Worm (Caenorhabditis elegans) whole organism, L4 larva: ENCODE measurements around the gene F55D1.1.

Experiments
- F10B5.3 ChIP-seq: sonication (generic microtip); optimal IDR thresholded peaks from 2 replicates; lab custom pipeline; 2016; ENCODE audit warnings: mild to moderate bottlenecking, missing genetic modification characterization, missing compliant biosample characterization
- F44E2.7 ChIP-seq: fragments of 200-800 bp; sonication (Bioruptor generic); IDR thresholded peaks from 2 replicates; pipeline ENCODE4 v2.1.2; 2022; ENCODE audit warnings: missing genetic modification characterization, missing compliant biosample characterization
- R02D3.7 ChIP-seq: fragments of 150-350 bp; sonication (generic microtip); optimal IDR thresholded peaks from 3 replicates; lab custom pipeline; 2014; ENCODE audit warnings: missing biosample characterization, missing genetic modification characterization
- Y105C5A.15 ChIP-seq: fragments of 200-800 bp; sonication (Bioruptor generic); IDR thresholded peaks from 2 replicates; pipeline ENCODE4 v1.3.6; 2022; ENCODE audit warnings: missing genetic modification characterization, missing compliant biosample characterization
- Y5F2A.4 ChIP-seq: fragments of 200-800 bp; sonication (Bioruptor generic); optimal IDR thresholded peaks from 2 replicates; lab custom pipeline; 2018; ENCODE audit warnings: mild to moderate bottlenecking, missing genetic modification characterization, missing compliant biosample characterization
- Y75B8A.6 ChIP-seq: fragments of 200-800 bp; sonication (Bioruptor generic); IDR thresholded peaks from 2 replicates; pipeline ENCODE4 v1.3.6; 2022; ENCODE audit warnings: missing genetic modification reagents, missing genetic modification characterization, missing compliant biosample characterization
- ZK337.2 ChIP-seq: fragments of 200-800 bp; sonication (Bioruptor generic); IDR thresholded peaks from 2 replicates; pipeline ENCODE4 v1.3.6; 2022; ENCODE audit warnings: missing genetic modification reagents, missing genetic modification characterization, missing compliant biosample characterization
- aha-1 ChIP-seq: fragments of 150-350 bp; peaks from one replicate; lab custom pipeline; 2014; ENCODE audit warnings: missing biosample characterization, missing genetic modification characterization
- aly-2 ChIP-seq: sonication (generic microtip); optimal IDR thresholded peaks from 2 replicates; lab custom pipeline; 2018; ENCODE audit warnings: missing biosample characterization, missing genetic modification characterization
- arid-1 ChIP-seq: fragments of 200-800 bp; sonication (Bioruptor generic); conservative IDR thresholded peaks from 2 replicates; pipeline ENCODE4 v1.3.6; 2022; ENCODE audit warnings: missing genetic modification reagents, missing genetic modification characterization, missing compliant biosample characterization
- attf-4 ChIP-seq: sonication (generic microtip); optimal IDR thresholded peaks from 3 replicates; lab custom pipeline; 2017; ENCODE audit warnings: missing biosample characterization, missing genetic modification characterization
- daf-16 ChIP-seq, 3 experiments: sonication (generic microtip); optimal IDR thresholded peaks; 2 replicates each; lab custom pipeline; 2016 to 2017; ENCODE audit warnings: missing genetic modification characterization in 3 of 3, missing genetic modification reagents in 3 of 3, mild to moderate bottlenecking in 2 of 3, missing compliant biosample characterization in 2 of 3, missing biosample characterization in 1 of 3, moderate library complexity in 1 of 3
- daf-8 ChIP-seq: fragments of 200-800 bp; sonication (Bioruptor generic); IDR thresholded peaks from 2 replicates; pipeline ENCODE4 v1.3.6; 2022; ENCODE audit warnings: missing genetic modification characterization, missing compliant biosample characterization
- dve-1 ChIP-seq: sonication (generic microtip); optimal IDR thresholded peaks from 2 replicates; lab custom pipeline; 2017; ENCODE audit warnings: antibody characterized with exemption, mild to moderate bottlenecking, missing genetic modification characterization, missing compliant biosample characterization; ENCODE audit not compliant: insufficient read depth
- egl-27 ChIP-seq: sonication (generic microtip); optimal IDR thresholded peaks from 3 replicates; lab custom pipeline; 2017; ENCODE audit warnings: missing biosample characterization, missing genetic modification reagents, missing genetic modification characterization
- hif-1 ChIP-seq, 2 experiments: sonication (generic microtip); optimal IDR thresholded peaks; 2 replicates each; lab custom pipeline; 2016 to 2017; ENCODE audit warnings: missing compliant biosample characterization in 2 of 2, missing genetic modification characterization in 2 of 2, missing genetic modification reagents in 2 of 2, missing genotype in 2 of 2, mild to moderate bottlenecking in 1 of 2
- hlh-30 ChIP-seq: sonication (generic microtip); optimal IDR thresholded peaks from 2 replicates; lab custom pipeline; 2017; ENCODE audit warnings: antibody characterized with exemption, mild to moderate bottlenecking, missing genetic modification characterization, missing compliant biosample characterization; ENCODE audit not compliant: insufficient read depth
- hmg-1.1 ChIP-seq: fragments of 200-800 bp; sonication (Bioruptor generic); IDR thresholded peaks from 2 replicates; pipeline ENCODE4 v1.3.6; 2022; ENCODE audit warnings: missing genetic modification reagents, missing genetic modification characterization, missing compliant biosample characterization
- lim-7 ChIP-seq: fragments of 200-800 bp; sonication (Bioruptor generic); IDR thresholded peaks from 2 replicates; pipeline ENCODE4 v1.3.6; 2022; ENCODE audit warnings: missing genetic modification characterization, missing compliant biosample characterization
- lir-3 ChIP-seq: sonication (generic microtip); optimal IDR thresholded peaks from 2 replicates; lab custom pipeline; 2016; ENCODE audit warnings: mild to moderate bottlenecking, missing genetic modification characterization, missing compliant biosample characterization
- madf-5 ChIP-seq, 2 experiments: fragments of 200-800 bp; sonication (Bioruptor generic); IDR thresholded peaks; 2 replicates each; pipeline ENCODE4 v1.3.6; 2022; ENCODE audit warnings: missing compliant biosample characterization in 2 of 2, missing genetic modification characterization in 2 of 2
- madf-9 ChIP-seq: fragments of 200-800 bp; sonication (Bioruptor generic); conservative IDR thresholded peaks from 2 replicates; pipeline ENCODE4 v1.3.6; 2022; ENCODE audit warnings: missing genetic modification reagents, missing genetic modification characterization, missing compliant biosample characterization
- mep-1 ChIP-seq: fragments of 150-350 bp; sonication (generic microtip); optimal IDR thresholded peaks from 3 replicates; lab custom pipeline; 2014; ENCODE audit warnings: missing biosample characterization, missing genetic modification characterization
- mxl-3 ChIP-seq: fragments of 200-800 bp; sonication (Bioruptor generic); optimal IDR thresholded peaks from 2 replicates; lab custom pipeline; 2018; ENCODE audit warnings: mild to moderate bottlenecking, missing genetic modification characterization, missing compliant biosample characterization
- nhr-10 ChIP-seq: fragments of 150-350 bp; optimal IDR thresholded peaks from 2 replicates; lab custom pipeline; 2014; ENCODE audit warnings: missing biosample characterization, missing genetic modification characterization
- nhr-11 ChIP-seq: fragments of 150-350 bp; optimal IDR thresholded peaks from 2 replicates; lab custom pipeline; 2014; ENCODE audit warnings: missing biosample characterization, missing genetic modification characterization
- nhr-111 ChIP-seq: fragments of 200-800 bp; sonication (Bioruptor generic); optimal IDR thresholded peaks from 2 replicates; lab custom pipeline; 2018; ENCODE audit warnings: mild to moderate bottlenecking, missing genetic modification characterization, missing compliant biosample characterization
- nhr-41 ChIP-seq: fragments of 200-800 bp; sonication (Bioruptor generic); IDR thresholded peaks from 2 replicates; pipeline ENCODE4 v1.3.6; 2022; ENCODE audit warnings: missing genetic modification reagents, missing genetic modification characterization, missing compliant biosample characterization
- nhr-42 ChIP-seq: fragments of 200-800 bp; sonication (Bioruptor generic); IDR thresholded peaks from 2 replicates; pipeline ENCODE4 v1.3.6; 2022; ENCODE audit warnings: missing genetic modification characterization, missing compliant biosample characterization
- nhr-6 ChIP-seq: fragments of 150-350 bp; optimal IDR thresholded peaks from 2 replicates; lab custom pipeline; 2014; ENCODE audit warnings: missing biosample characterization, missing genetic modification characterization
- nhr-77 ChIP-seq: fragments of 150-350 bp; optimal IDR thresholded peaks from 2 replicates; lab custom pipeline; 2014; ENCODE audit warnings: missing biosample characterization, missing genetic modification characterization
- php-3 ChIP-seq: fragments of 200-800 bp; sonication (Bioruptor generic); IDR thresholded peaks from 2 replicates; pipeline ENCODE4 v1.3.6; 2022; ENCODE audit warnings: missing genetic modification reagents, missing genetic modification characterization, missing compliant biosample characterization
- rbr-2 ChIP-seq: sonication (generic microtip); optimal IDR thresholded peaks from 2 replicates; lab custom pipeline; 2016; ENCODE audit warnings: missing genotype, missing genetic modification characterization, missing compliant biosample characterization
- saeg-2 ChIP-seq: fragments of 200-800 bp; sonication (Bioruptor generic); IDR thresholded peaks from 2 replicates; pipeline ENCODE4 v1.3.6; 2022; ENCODE audit warnings: missing genetic modification reagents, missing genetic modification characterization, missing compliant biosample characterization
- snpc-1.2 ChIP-seq: fragments of 200-800 bp; sonication (Bioruptor generic); IDR thresholded peaks from 2 replicates; pipeline ENCODE4 v1.3.6; 2022; ENCODE audit warnings: missing genetic modification reagents, missing genetic modification characterization, missing compliant biosample characterization
- spr-1 ChIP-seq: sonication (generic microtip); optimal IDR thresholded peaks from 2 replicates; lab custom pipeline; 2016; ENCODE audit warnings: mild to moderate bottlenecking, missing genetic modification characterization, missing compliant biosample characterization
- spr-3 ChIP-seq: fragments of 200-800 bp; sonication (Bioruptor generic); optimal IDR thresholded peaks from 2 replicates; lab custom pipeline; 2018; ENCODE audit warnings: mild to moderate bottlenecking, missing genetic modification characterization, missing compliant biosample characterization
- unc-39 ChIP-seq: sonication (generic microtip); optimal IDR thresholded peaks from 2 replicates; lab custom pipeline; 2017; ENCODE audit warnings: missing biosample characterization, missing genetic modification characterization
- unc-62 ChIP-seq, 3 experiments: fragments of 150-350 bp in 1 of 3; sonication (generic microtip); optimal IDR thresholded peaks in 2 of 3; peaks in 1 of 3; 1 replicate in 1 of 3; 2 replicates in 2 of 3; lab custom pipeline; 2014 to 2017; ENCODE audit warnings: missing biosample characterization in 3 of 3, missing genetic modification characterization in 3 of 3, missing genetic modification reagents in 3 of 3, missing genotype in 1 of 3
- zfp-3 ChIP-seq: fragments of 200-800 bp; sonication (Bioruptor generic); conservative IDR thresholded peaks from 2 replicates; pipeline ENCODE4 v1.3.6; 2022; ENCODE audit warnings: missing genetic modification reagents, missing genetic modification characterization, missing compliant biosample characterization
- zip-11 ChIP-seq: fragments of 200-800 bp; sonication (Bioruptor generic); IDR thresholded peaks from 2 replicates; pipeline ENCODE4 v1.3.6; 2022; ENCODE audit warnings: missing genetic modification characterization, missing compliant biosample characterization
- zip-2 ChIP-seq: fragments of 150-350 bp; optimal IDR thresholded peaks from 2 replicates; lab custom pipeline; 2014; ENCODE audit warnings: missing biosample characterization, missing genetic modification characterization

Gene F55D1.1

ce11 chrX:5489538-5489937, at the start of gene F55D1.1:
F55D1.1 (plus strand) TSS chrX:5489838.
- TF ChIP-seq aly-2 (tag; lab: Kevin White, UChicago), result no peak
- no peak for TF ChIP-seq attf-4 (tag; lab: Kevin White, UChicago)

- TF ChIP-seq Y5F2A.4 (GFP tag; lab: Kevin White, UChicago), result no peak
- no peak for TF ChIP-seq lir-3 (tag; lab: Kevin White, UChicago)
- TF ChIP-seq unc-39, result no peak
- no peak for TF ChIP-seq mep-1 (tag; lab: Kevin White, UChicago)
- no peak for TF ChIP-seq nhr-77 (tag; lab: Kevin White, UChicago)
- no peak for TF ChIP-seq ZK337.2
- no peak for TF ChIP-seq zip-11 (GFP tag; lab: Robert Waterston, UW)
- TF ChIP-seq zip-2 (tag; lab: Kevin White, UChicago), result no peak
- TF ChIP-seq F10B5.3 (tag; lab: Kevin White, UChicago), result no peak
- TF ChIP-seq Y75B8A.6 (GFP tag; lab: Robert Waterston, UW), result no peak
- no peak for TF ChIP-seq R02D3.7 (tag; lab: Kevin White, UChicago)
- TF ChIP-seq hif-1 (tag; optimal IDR thresholded peaks at IDR 0.05; lab: Kevin White, UChicago), result no peak
These were observed 44.8 kb upstream of the F55D1.1 start, which contains the start of gene itm-2 for ce11 chrX:5444863-5445262. itm-2 (plus strand) TSS chrX:5445163.

ce11 chrX:5447381-5447780, 42.3 kb upstream of the F55D1.1 start:
- TF ChIP-seq hlh-30 (tag; lab: Kevin White, UChicago), result no peak
- no peak for TF ChIP-seq nhr-111
- TF ChIP-seq unc-62 (GFP tag; optimal IDR thresholded peaks at IDR 0.05 in 1 of 2; lab: Kevin White, UChicago), result peak in 1 of 2 experiments; percentile 96
- no peak for TF ChIP-seq unc-62 (tag; optimal IDR thresholded peaks at IDR 0.05; lab: Kevin White, UChicago)
- no peak for TF ChIP-seq nhr-11 (tag; lab: Kevin White, UChicago)
- no peak for TF ChIP-seq saeg-2 (GFP tag; lab: Robert Waterston, UW)

ce11 chrX:5447941-5448340, 41.7 kb upstream of the F55D1.1 start, which contains the start of gene C25F6.8:
C25F6.8 (plus strand) TSS chrX:5448241.
- TF ChIP-seq nhr-41 (GFP tag; lab: Robert Waterston, UW), result no peak
- TF ChIP-seq dve-1 (tag; lab: Kevin White, UChicago), result no peak
- TF ChIP-seq F44E2.7 (GFP tag; lab: Robert Waterston, UW), result no peak
- no peak for TF ChIP-seq snpc-1.2

- TF ChIP-seq R02D3.7 (tag; lab: Kevin White, UChicago) (no peak), nhr-10 (tag; lab: Kevin White, UChicago) (no peak), madf-9 (GFP tag; lab: Robert Waterston, UW) (no peak), spr-1 (tag; lab: Kevin White, UChicago) (no peak), saeg-2 (GFP tag; lab: Robert Waterston, UW) (no peak), Y105C5A.15 (GFP tag; lab: Robert Waterston, UW) (no peak), daf-16 (GFP tag; optimal IDR thresholded peaks at IDR 0.05; lab: Kevin White, UChicago) (peak in 1 of 2 experiments; percentile 61), daf-16 (tag; optimal IDR thresholded peaks at IDR 0.05; lab: Kevin White, UChicago) (peak; percentile 57), egl-27 (tag; lab: Kevin White, UChicago) (no peak), nhr-111 (no peak), aha-1 (tag; lab: Kevin White, UChicago) (peak; percentile 6), hlh-30 (tag; lab: Kevin White, UChicago) (peak; percentile 0), daf-8 (no peak), spr-3 (GFP tag; lab: Kevin White, UChicago) (no peak), hmg-1.1 (no peak), mxl-3 (no peak), php-3 (GFP tag; lab: Robert Waterston, UW) (no peak), lim-7 (GFP tag; lab: Robert Waterston, UW) (peak; percentile 84), nhr-6 (tag; lab: Kevin White, UChicago) (peak; percentile 63), madf-5 (GFP tag; IDR thresholded peaks at IDR 0.05; lab: Robert Waterston, UW) (0 out of 4 replicates have a peak, but pooled peaks of 1 of the 2 experiments have one; percentile 33), zfp-3 (GFP tag; lab: Robert Waterston, UW) (no peak), arid-1 (GFP tag; lab: Robert Waterston, UW) (peak; percentile 49; the same call in 1 of the 2 replicates), nhr-42 (GFP tag; lab: Robert Waterston, UW) (no peak), rbr-2 (no peak)
These were observed 38.7 kb upstream of the F55D1.1 start, which contains the start of gene C25F6.6 for ce11 chrX:5450773-5451447. C25F6.6 (minus strand) TSS chrX:5450823.
